Fruit fly (Drosophila melanogaster): ENCODE measurements around the gene CG7094.

CG7094 gene

DNA sequence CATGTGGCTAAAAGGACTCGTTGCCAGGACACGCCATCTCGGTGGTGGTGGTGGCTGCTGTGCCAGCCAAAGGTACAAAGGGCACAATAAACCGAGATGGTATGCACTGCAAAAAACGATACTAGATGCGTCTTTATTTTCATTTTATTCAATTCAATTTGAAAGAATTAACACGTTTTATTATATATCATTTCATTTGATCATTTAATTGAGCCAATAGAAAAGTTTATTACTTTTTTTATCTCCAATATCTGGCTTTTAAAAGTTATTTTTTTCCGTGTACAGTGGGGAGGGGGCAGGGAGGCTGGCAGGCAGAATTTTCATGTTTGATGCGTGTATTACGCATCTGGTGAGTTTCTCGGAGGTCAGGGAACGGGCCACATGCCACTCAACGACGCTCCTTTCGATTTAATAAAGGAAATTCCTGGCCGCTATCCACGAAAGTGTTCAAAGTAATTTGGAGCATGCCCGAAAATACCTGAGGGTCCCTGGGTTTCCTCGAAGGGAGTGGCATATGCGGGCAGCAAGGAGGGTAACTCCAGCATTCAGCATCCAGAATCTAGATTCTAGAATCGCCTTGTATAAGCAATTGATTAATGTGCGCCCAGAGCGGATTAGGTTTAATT lies 41.4 kb downstream of the CG7094 start:
- no peak for TF ChIP-seq ttk (optimal IDR thresholded peaks at IDR 0.05)
- no peak for TF ChIP-seq Sin3A (optimal IDR thresholded peaks at IDR 0.05)
- no peak for TF ChIP-seq insv (optimal IDR thresholded peaks at IDR 0.05)
- no peak for TF ChIP-seq h (optimal IDR thresholded peaks at IDR 0.05)
- no peak for TF ChIP-seq psq (optimal IDR thresholded peaks at IDR 0.05)
- no peak for TF ChIP-seq Myc (optimal IDR thresholded peaks at IDR 0.05)
